Fruit fly (Drosophila melanogaster) whole organism, wandering third instar larva: Measurements from ENCODE around the gene Bet3.

Experiments used
- Abd-B ChIP-seq: fragments of >200 bp; optimal IDR thresholded peaks from 2 replicates; lab custom pipeline; 2017; ENCODE audit warnings: missing biosample characterization, missing genetic modification characterization
- CG32264 ChIP-seq: fragments of 200-800 bp; sonication (Bioruptor generic); optimal IDR thresholded peaks from 2 replicates; lab custom pipeline; 2016; ENCODE audit warnings: missing biosample characterization, missing genetic modification characterization
- GATAd ChIP-seq: sonication (Bioruptor generic); optimal IDR thresholded peaks from 2 replicates; lab custom pipeline; 2016; ENCODE audit warnings: missing biosample characterization, missing genetic modification characterization
- Hr83 ChIP-seq: fragments of 200-300 bp; sonication (Bioruptor generic); optimal IDR thresholded peaks from 2 replicates; lab custom pipeline; 2016; ENCODE audit warnings: missing biosample characterization, mild to moderate bottlenecking, missing genetic modification characterization, moderate library complexity; ENCODE audit not compliant: poor library complexity, severe bottlenecking
- Mio ChIP-seq: sonication (Bioruptor generic); optimal IDR thresholded peaks from 2 replicates; lab custom pipeline; 2016; ENCODE audit warnings: missing biosample characterization, missing genetic modification characterization
- Myc ChIP-seq: fragments of >200 bp; optimal IDR thresholded peaks from 2 replicates; lab custom pipeline; 2017
- N ChIP-seq: fragments of >200 bp; optimal IDR thresholded peaks from 2 replicates; lab custom pipeline; 2018; ENCODE audit warnings: missing biosample characterization, missing external identifiers, missing genetic modification characterization
- br ChIP-seq: fragments of 200-800 bp; sonication (Bioruptor generic); optimal IDR thresholded peaks from 2 replicates; lab custom pipeline; 2016; ENCODE audit warnings: missing biosample characterization, missing genetic modification characterization
- brk ChIP-seq: fragments of 200-800 bp; sonication (Bioruptor generic); optimal IDR thresholded peaks from 2 replicates; lab custom pipeline; 2016; ENCODE audit warnings: missing biosample characterization, mild to moderate bottlenecking, missing genetic modification characterization
- dmrt93B ChIP-seq: fragments of 200-800 bp; sonication (Bioruptor generic); optimal IDR thresholded peaks from 2 replicates; lab custom pipeline; 2018; ENCODE audit warnings: missing biosample characterization, mild to moderate bottlenecking, missing genetic modification characterization
- h ChIP-seq: fragments of 200-800 bp; sonication (Bioruptor generic); optimal IDR thresholded peaks from 3 replicates; lab custom pipeline; 2016; ENCODE audit warnings: missing biosample characterization, mild to moderate bottlenecking, missing genetic modification characterization
- pan ChIP-seq: fragments of >200 bp; optimal IDR thresholded peaks from 2 replicates; lab custom pipeline; 2017

dm6 chr3L:9447239-9447777 lies 5.2 kb upstream of the Bet3 start:
- TF ChIP-seq h (GFP tag; lab: Kevin White, UChicago) (peak; percentile 45), Myc (lab: Kevin White, UChicago) (no peak), Abd-B (GFP tag; lab: Kevin White, UChicago) (no peak), br (peak; percentile 25), GATAd (GFP tag; lab: Kevin White, UChicago) (no peak), dmrt93B (GFP tag; lab: Kevin White, UChicago) (no peak), brk (no peak), Mio (GFP tag; lab: Kevin White, UChicago) (no peak), pan (lab: Kevin White, UChicago) (no peak), Hr83 (GFP tag; lab: Kevin White, UChicago) (no peak), N (GFP tag; lab: Kevin White, UChicago) (no peak), CG32264 (GFP tag; lab: Kevin White, UChicago) (no peak)
